Worm (Caenorhabditis elegans): Measurements from ENCODE around the gene C15H11.10.

- no peak for TF ChIP-seq hlh-30 (tag; optimal IDR thresholded peaks at IDR 0.05; ENCODE audit: insufficient read depth)
- no peak for TF ChIP-seq mxl-2 (GFP tag; conservative IDR thresholded peaks at IDR 0.05)
- TF ChIP-seq mes-2 (tag; optimal IDR thresholded peaks at IDR 0.05; ENCODE audit: poor library complexity, severe bottlenecking): no peak
- no peak for TF ChIP-seq egl-27 (tag; optimal IDR thresholded peaks at IDR 0.05)
- no peak for TF ChIP-seq ceh-20 (GFP tag; IDR thresholded peaks at IDR 0.05)
- TF ChIP-seq lin-13 (GFP tag; optimal IDR thresholded peaks at IDR 0.05): no peak
- TF ChIP-seq snpc-4 (tag; optimal IDR thresholded peaks at IDR 0.05): no peak
- TF ChIP-seq nhr-111 (GFP tag; optimal IDR thresholded peaks at IDR 0.05): no peak
- TF ChIP-seq lir-3 (tag; optimal IDR thresholded peaks at IDR 0.05): no peak
- no peak for TF ChIP-seq lin-39 (tag; optimal IDR thresholded peaks at IDR 0.05)
- TF ChIP-seq ama-1 (optimal IDR thresholded peaks at IDR 0.05): no peak
- no peak for TF ChIP-seq ctbp-1 (GFP tag; IDR thresholded peaks at IDR 0.05)
- TF ChIP-seq aly-2 (tag; optimal IDR thresholded peaks at IDR 0.05): no peak
These were observed 18.0 kb downstream of the C15H11.10 start for ce11 chrV:14409905-14410304.

Data from whole organism, L4 larva.